Fruit fly (Drosophila melanogaster) whole organism, prepupa: ENCODE data around the gene Adsl.

ENCODE experiments used
- Blimp-1 ChIP-seq: fragments of 200-800 bp; sonication (Bioruptor generic); optimal IDR thresholded peaks from 3 replicates; lab custom pipeline; 2017; ENCODE audit warnings: missing biosample characterization, missing genetic modification characterization, mild to moderate bottlenecking, moderate library complexity, missing genetic modification reagents
- CG10631 ChIP-seq: fragments of 200-800 bp; sonication (Bioruptor generic); optimal IDR thresholded peaks from 2 replicates; lab custom pipeline; 2016; ENCODE audit warnings: missing biosample characterization, missing genetic modification characterization
- CG10669 ChIP-seq: fragments of 200-800 bp; sonication (Bioruptor generic); optimal IDR thresholded peaks from 3 replicates; lab custom pipeline; 2018; ENCODE audit warnings: missing biosample characterization, mild to moderate bottlenecking, missing genetic modification characterization, moderate library complexity
- CG11294 ChIP-seq: fragments of 200-800 bp; sonication (Bioruptor generic); IDR thresholded peaks from 2 replicates; pipeline ENCODE4 v1.3.6; 2022; ENCODE audit warnings: missing biosample characterization, missing genetic modification characterization
- CG11762 ChIP-seq: fragments of 200-800 bp; sonication (Bioruptor generic); optimal IDR thresholded peaks from 3 replicates; lab custom pipeline; 2016; ENCODE audit warnings: missing biosample characterization, missing genetic modification characterization; ENCODE audit not compliant: insufficient read depth
- CG15336 ChIP-seq: fragments of 200-800 bp; sonication (Bioruptor generic); IDR thresholded peaks from 2 replicates; pipeline ENCODE4 v1.3.6; 2022; ENCODE audit warnings: missing biosample characterization, missing genetic modification characterization
- CG16779 ChIP-seq: fragments of 200-800 bp; sonication (Bioruptor generic); optimal IDR thresholded peaks from 3 replicates; lab custom pipeline; 2017; ENCODE audit warnings: missing biosample characterization, mild to moderate bottlenecking, missing genetic modification characterization
- CG3032 ChIP-seq: fragments of 200-800 bp; optimal IDR thresholded peaks from 2 replicates; lab custom pipeline; 2019; ENCODE audit warnings: missing biosample characterization, mild to moderate bottlenecking, missing genetic modification characterization, moderate library complexity
- CG31627 ChIP-seq: fragments of 200-800 bp; sonication (Bioruptor generic); optimal IDR thresholded peaks from 3 replicates; lab custom pipeline; 2016; ENCODE audit warnings: missing biosample characterization, missing genetic modification characterization
- CG34406 ChIP-seq: fragments of 200-800 bp; sonication (Bioruptor generic); optimal IDR thresholded peaks from 3 replicates; lab custom pipeline; 2016; ENCODE audit warnings: missing biosample characterization, missing genetic modification characterization
- CG4318 ChIP-seq: fragments of 200-800 bp; sonication (Bioruptor generic); optimal IDR thresholded peaks from 3 replicates; lab custom pipeline; 2017; ENCODE audit warnings: missing biosample characterization, mild to moderate bottlenecking, missing genetic modification characterization
- CG6792 ChIP-seq: fragments of 200-800 bp; sonication (Bioruptor generic); optimal IDR thresholded peaks from 3 replicates; lab custom pipeline; 2016; ENCODE audit warnings: missing biosample characterization, missing genetic modification characterization
- CG6854 ChIP-seq: fragments of 200-800 bp; sonication (Bioruptor generic); optimal IDR thresholded peaks from 2 replicates; lab custom pipeline; 2017; ENCODE audit warnings: missing biosample characterization, mild to moderate bottlenecking, missing genetic modification characterization
- CG8119 ChIP-seq: fragments of 200-800 bp; sonication (Bioruptor generic); IDR thresholded peaks from 3 replicates; pipeline ENCODE4 v1.3.6; 2022; ENCODE audit warnings: missing biosample characterization, missing genetic modification characterization
- CG8319 ChIP-seq: fragments of 200-800 bp; sonication (Bioruptor generic); optimal IDR thresholded peaks from 3 replicates; lab custom pipeline; 2016; ENCODE audit warnings: missing biosample characterization, missing genetic modification characterization
- CG8632 ChIP-seq: fragments of 200-800 bp; sonication (Bioruptor generic); optimal IDR thresholded peaks from 3 replicates; lab custom pipeline; 2016; ENCODE audit warnings: missing biosample characterization, missing genetic modification characterization
- Eip75B ChIP-seq: fragments of 200-800 bp; sonication (Bioruptor generic); optimal IDR thresholded peaks from 3 replicates; lab custom pipeline; 2016; ENCODE audit warnings: missing biosample characterization, missing genetic modification characterization
- Eip78C ChIP-seq: fragments of 200-800 bp; sonication (Bioruptor generic); peaks from one replicate; lab custom pipeline; 2016; ENCODE audit warnings: missing biosample characterization, missing genetic modification characterization
- Ets96B ChIP-seq: fragments of 200-800 bp; optimal IDR thresholded peaks from 2 replicates; lab custom pipeline; 2019; ENCODE audit warnings: missing biosample characterization, mild to moderate bottlenecking, missing genetic modification characterization, moderate library complexity
- Gug ChIP-seq: fragments of 200-800 bp; sonication (Bioruptor generic); IDR thresholded peaks from 2 replicates; pipeline ENCODE4 v1.3.6; 2022; ENCODE audit warnings: missing biosample characterization, missing genetic modification characterization
- Hr38 ChIP-seq: sonication (Bioruptor generic); optimal IDR thresholded peaks from 2 replicates; lab custom pipeline; 2016; ENCODE audit warnings: missing biosample characterization, missing genetic modification characterization
- Met ChIP-seq: fragments of 200-800 bp; sonication (Bioruptor generic); optimal IDR thresholded peaks from 3 replicates; lab custom pipeline; 2016; ENCODE audit warnings: missing biosample characterization, missing genetic modification characterization
- OdsH ChIP-seq: fragments of 200-800 bp; sonication (Bioruptor generic); optimal IDR thresholded peaks from 3 replicates; lab custom pipeline; 2016; ENCODE audit warnings: missing biosample characterization, missing genetic modification characterization
- Smox ChIP-seq: fragments of 200-800 bp; sonication (Bioruptor generic); optimal IDR thresholded peaks from 3 replicates; lab custom pipeline; 2016; ENCODE audit warnings: missing biosample characterization, missing genetic modification characterization
- Sox102F ChIP-seq: fragments of 200-800 bp; sonication (Bioruptor generic); optimal IDR thresholded peaks from 2 replicates; lab custom pipeline; 2016; ENCODE audit warnings: missing biosample characterization, mild to moderate bottlenecking, missing genetic modification characterization
- Sox15 ChIP-seq: fragments of 200-800 bp; sonication (Bioruptor generic); optimal IDR thresholded peaks from 3 replicates; lab custom pipeline; 2016; ENCODE audit warnings: missing biosample characterization, missing genetic modification characterization
- achi ChIP-seq: fragments of 200-800 bp; sonication (Bioruptor generic); optimal IDR thresholded peaks from 3 replicates; lab custom pipeline; 2016; ENCODE audit warnings: missing biosample characterization, missing genetic modification characterization
- acj6 ChIP-seq: fragments of 200-800 bp; sonication (Bioruptor generic); optimal IDR thresholded peaks from 3 replicates; lab custom pipeline; 2016; ENCODE audit warnings: missing biosample characterization, missing genetic modification characterization
- cyc ChIP-seq: fragments of 200-800 bp; sonication (Bioruptor generic); optimal IDR thresholded peaks from 3 replicates; lab custom pipeline; 2016; ENCODE audit warnings: missing biosample characterization, missing genetic modification characterization
- dac ChIP-seq: fragments of 200-800 bp; sonication (Bioruptor generic); optimal IDR thresholded peaks from 2 replicates; lab custom pipeline; 2017; ENCODE audit warnings: missing biosample characterization, mild to moderate bottlenecking, missing genetic modification characterization
- eg ChIP-seq: fragments of 200-800 bp; sonication (Bioruptor generic); IDR thresholded peaks from 3 replicates; pipeline ENCODE4 v1.3.6; 2022; ENCODE audit warnings: missing biosample characterization, missing genetic modification characterization
- fkh ChIP-seq: fragments of 200-800 bp; sonication (Bioruptor generic); optimal IDR thresholded peaks from 3 replicates; lab custom pipeline; 2017; ENCODE audit warnings: missing biosample characterization, mild to moderate bottlenecking, missing genetic modification characterization, moderate library complexity
- lz ChIP-seq: fragments of 200-800 bp; sonication (Bioruptor generic); optimal IDR thresholded peaks from 3 replicates; lab custom pipeline; 2016; ENCODE audit warnings: missing biosample characterization, missing genetic modification characterization
- net ChIP-seq: fragments of 200-800 bp; sonication (Bioruptor generic); optimal IDR thresholded peaks from 3 replicates; lab custom pipeline; 2016; ENCODE audit warnings: missing biosample characterization, missing genetic modification characterization
- salr ChIP-seq, 2 experiments: fragments of 200-800 bp; sonication (Bioruptor generic); optimal IDR thresholded peaks; 3 replicates each; lab custom pipeline; 2016 to 2018; ENCODE audit warnings: missing biosample characterization in 2 of 2, missing genetic modification characterization in 2 of 2, mild to moderate bottlenecking in 1 of 2
- svp ChIP-seq: fragments of 200-800 bp; sonication (Bioruptor generic); peaks from one replicate; lab custom pipeline; 2016; ENCODE audit warnings: missing biosample characterization, missing genetic modification characterization
- topi ChIP-seq: fragments of 200-800 bp; sonication (Bioruptor generic); optimal IDR thresholded peaks from 3 replicates; lab custom pipeline; 2016; ENCODE audit warnings: missing biosample characterization, missing genetic modification characterization
- vri ChIP-seq: fragments of 200-800 bp; sonication (Bioruptor generic); optimal IDR thresholded peaks from 3 replicates; lab custom pipeline; 2016; ENCODE audit warnings: missing biosample characterization, mild to moderate bottlenecking, missing genetic modification characterization

Adsl gene

dm6 chr3R:17052465-17053149 is 31.7 kb upstream of the Adsl start (continued):
- TF ChIP-seq Eip75B = peak; percentile 79
- peak; percentile 47 for TF ChIP-seq CG31627 (GFP tag; lab: Kevin White, UChicago)
- peak; percentile 90 for TF ChIP-seq CG3032 (tag; lab: Kevin White, UChicago)
- TF ChIP-seq cyc (GFP tag; lab: Kevin White, UChicago) = peak; percentile 62
- TF ChIP-seq acj6 = peak; percentile 63
- TF ChIP-seq topi (GFP tag; lab: Kevin White, UChicago) = peak; percentile 68
- peak; percentile 86 for TF ChIP-seq Ets96B (tag; lab: Kevin White, UChicago)
- TF ChIP-seq CG15336 (GFP tag; lab: Robert Waterston, UW) = peak; percentile 34; the same call in 1 of the 2 replicates
- TF ChIP-seq CG10669 = peak; percentile 84
- TF ChIP-seq salr (GFP tag; optimal IDR thresholded peaks at IDR 0.05; lab: Kevin White, UChicago) = peak; percentile 73 to 75
- TF ChIP-seq CG11762 (GFP tag; lab: Kevin White, UChicago) = peak; percentile 61
- TF ChIP-seq svp (GFP tag; lab: Kevin White, UChicago) = peak; percentile 82
- peak; percentile 80 for TF ChIP-seq achi (GFP tag; lab: Kevin White, UChicago)
- peak; percentile 71 for TF ChIP-seq CG8632
- peak; percentile 64 for TF ChIP-seq CG8119
- peak; percentile 68 for TF ChIP-seq CG6854 (GFP tag; lab: Kevin White, UChicago)
- TF ChIP-seq CG4318 (GFP tag; lab: Kevin White, UChicago) = peak; percentile 26
- peak; percentile 45 for TF ChIP-seq CG8319 (GFP tag; lab: Kevin White, UChicago)
- peak; percentile 96 for TF ChIP-seq Eip78C
- TF ChIP-seq Met (GFP tag; lab: Kevin White, UChicago) = peak; percentile 82
- TF ChIP-seq Blimp-1 (GFP tag; lab: Kevin White, UChicago) = peak; percentile 43
- peak; percentile 7 for TF ChIP-seq fkh
- TF ChIP-seq, all 60 proteins: peak for 57

dm6 chr3R:17048867-17049266 is 27.9 kb upstream of the Adsl start:
- TF ChIP-seq eg (GFP tag; lab: Robert Waterston, UW) (0 out of 3 replicates have a peak, but pooled peaks have one; percentile 5), Sox102F (GFP tag; lab: Kevin White, UChicago) (no peak), CG8319 (GFP tag; lab: Kevin White, UChicago) (no peak), CG31627 (GFP tag; lab: Kevin White, UChicago) (no peak), Smox (GFP tag; lab: Kevin White, UChicago) (no peak), OdsH (no peak), CG3032 (tag; lab: Kevin White, UChicago) (peak; percentile 56), net (GFP tag; lab: Kevin White, UChicago) (no peak), Ets96B (tag; lab: Kevin White, UChicago) (peak; percentile 3), CG6792 (peak; percentile 11), Gug (GFP tag; lab: Robert Waterston, UW) (0 out of 2 replicates have a peak, but pooled peaks have one; percentile 9), CG34406 (GFP tag; lab: Kevin White, UChicago) (peak; percentile 20), acj6 (peak; percentile 40), Hr38 (no peak), vri (GFP tag; lab: Kevin White, UChicago) (no peak), CG10631 (GFP tag; lab: Kevin White, UChicago) (peak; percentile 31), achi (GFP tag; lab: Kevin White, UChicago) (peak; percentile 47), Sox15 (GFP tag; lab: Kevin White, UChicago) (no peak), lz (no peak), dac (GFP tag; lab: Kevin White, UChicago) (no peak), CG11294 (GFP tag; lab: Robert Waterston, UW) (no peak), CG16779 (tag; lab: Kevin White, UChicago) (no peak), CG15336 (GFP tag; lab: Robert Waterston, UW) (peak; percentile 36; the same call in 1 of the 2 replicates), CG8119 (no peak; the same call in 2 of the 3 replicates), Eip78C (peak; percentile 73), Eip75B (no peak)
